Fruit fly (Drosophila melanogaster) whole organism, adult: Measurements from ENCODE around the gene CG13991.

Source experiments
- CG11617 ChIP-seq: fragments of 200-800 bp; sonication (Bioruptor generic); optimal IDR thresholded peaks from 2 replicates; lab custom pipeline; 2017; ENCODE audit warnings: mild to moderate bottlenecking, missing biosample characterization, missing genetic modification reagents, missing genetic modification characterization
- CG12768 ChIP-seq: fragments of 200-800 bp; sonication (Bioruptor generic); optimal IDR thresholded peaks from 2 replicates; lab custom pipeline; 2017; ENCODE audit warnings: missing biosample characterization, missing genetic modification characterization, mild to moderate bottlenecking, moderate library complexity, missing genetic modification reagents
- CG14711 ChIP-seq: fragments of 200-800 bp; sonication (Bioruptor generic); optimal IDR thresholded peaks from 2 replicates; lab custom pipeline; 2018; ENCODE audit warnings: missing biosample characterization, mild to moderate bottlenecking, missing genetic modification characterization, moderate library complexity
- CG33017 ChIP-seq: fragments of 200-800 bp; sonication (Bioruptor generic); optimal IDR thresholded peaks from 2 replicates; lab custom pipeline; 2018; ENCODE audit warnings: missing biosample characterization, mild to moderate bottlenecking, missing genetic modification characterization, moderate library complexity
- CG5204 ChIP-seq: fragments of 200-800 bp; sonication (Bioruptor generic); optimal IDR thresholded peaks from 2 replicates; lab custom pipeline; 2016; ENCODE audit warnings: missing biosample characterization, missing genetic modification characterization
- CG7045 ChIP-seq: fragments of 200-800 bp; sonication (Bioruptor generic); optimal IDR thresholded peaks from 2 replicates; lab custom pipeline; 2017; ENCODE audit warnings: missing biosample characterization, mild to moderate bottlenecking, missing genetic modification characterization
- CG7101 ChIP-seq: fragments of 200-800 bp; sonication (Bioruptor generic); optimal IDR thresholded peaks from 2 replicates; lab custom pipeline; 2018; ENCODE audit warnings: missing biosample characterization, mild to moderate bottlenecking, missing genetic modification characterization, moderate library complexity
- Clk ChIP-seq: fragments of 200-800 bp; sonication (Bioruptor generic); optimal IDR thresholded peaks from 2 replicates; lab custom pipeline; 2017; ENCODE audit warnings: missing biosample characterization, missing genetic modification characterization
- Crg-1 ChIP-seq: fragments of 200-800 bp; sonication (Bioruptor generic); optimal IDR thresholded peaks from 2 replicates; lab custom pipeline; 2016; ENCODE audit warnings: missing biosample characterization, missing genetic modification characterization
- Hr96 ChIP-seq: fragments of 200-800 bp; sonication (Bioruptor generic); optimal IDR thresholded peaks from 2 replicates; lab custom pipeline; 2016; ENCODE audit warnings: missing biosample characterization, missing genetic modification characterization
- Mnt ChIP-seq: fragments of 200-800 bp; sonication (Bioruptor generic); optimal IDR thresholded peaks from 2 replicates; lab custom pipeline; 2016; ENCODE audit warnings: missing biosample characterization, mild to moderate bottlenecking, missing genetic modification characterization
- bab1 ChIP-seq: fragments of 200-800 bp; sonication (Bioruptor generic); optimal IDR thresholded peaks from 3 replicates; lab custom pipeline; 2019; ENCODE audit warnings: missing biosample characterization, mild to moderate bottlenecking, missing genetic modification characterization, moderate library complexity
- cic ChIP-seq: fragments of 200-800 bp; sonication (Bioruptor generic); optimal IDR thresholded peaks from 2 replicates; lab custom pipeline; 2017; ENCODE audit warnings: missing biosample characterization, mild to moderate bottlenecking, missing genetic modification characterization, moderate library complexity
- cnc ChIP-seq, 2 experiments: fragments of >200 bp; optimal IDR thresholded peaks; 2 replicates each; lab custom pipeline; 2017
- kay ChIP-seq: fragments of 200-800 bp; sonication (Bioruptor generic); peaks from one replicate; lab custom pipeline; 2016; ENCODE audit warnings: missing biosample characterization, missing genetic modification characterization, borderline replicate concordance
- ovo ChIP-seq: fragments of 200-800 bp; sonication (Bioruptor generic); optimal IDR thresholded peaks from 2 replicates; lab custom pipeline; 2016; ENCODE audit warnings: missing biosample characterization, missing genetic modification characterization
- pad ChIP-seq: fragments of 200-800 bp; sonication (Bioruptor generic); optimal IDR thresholded peaks from 3 replicates; lab custom pipeline; 2017; ENCODE audit warnings: missing biosample characterization, missing genetic modification characterization, mild to moderate bottlenecking, moderate library complexity, missing genetic modification reagents
- tj ChIP-seq: fragments of 200-800 bp; sonication (Bioruptor generic); optimal IDR thresholded peaks from 3 replicates; lab custom pipeline; 2017; ENCODE audit warnings: missing biosample characterization, mild to moderate bottlenecking, missing genetic modification characterization, moderate library complexity
- toe ChIP-seq: fragments of 200-800 bp; sonication (Bioruptor generic); optimal IDR thresholded peaks from 2 replicates; lab custom pipeline; 2016; ENCODE audit warnings: missing biosample characterization, missing genetic modification characterization

The CG13991 gene

DNA sequence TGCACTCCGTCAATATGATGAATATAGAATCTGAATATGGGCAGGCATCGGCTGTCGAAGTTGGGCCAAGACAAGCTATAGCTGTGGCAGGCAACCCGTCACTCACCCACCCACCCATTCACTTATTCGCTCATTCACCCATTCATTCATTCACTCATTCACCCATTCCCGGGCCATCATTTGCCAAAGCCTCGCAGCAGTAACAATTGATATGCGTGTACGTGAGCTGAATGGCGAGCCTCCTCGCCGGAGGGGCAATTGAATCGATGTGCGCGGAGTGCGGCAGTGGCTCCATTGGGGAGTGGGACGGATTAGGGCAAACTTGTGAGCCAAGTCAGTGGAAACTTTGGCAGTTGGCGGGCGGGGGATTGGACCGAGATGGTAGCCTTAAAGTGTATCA is 37.2 kb downstream of the CG13991 start:
- no peak for TF ChIP-seq CG7045 (GFP tag; lab: Kevin White, UChicago)
- TF ChIP-seq ovo (GFP tag; lab: Kevin White, UChicago): no peak
- no peak for TF ChIP-seq bab1 (GFP tag; lab: Kevin White, UChicago)
- TF ChIP-seq tj (GFP tag; lab: Kevin White, UChicago): no peak
- TF ChIP-seq CG33017 (tag; lab: Kevin White, UChicago): no peak
- TF ChIP-seq pad: no peak
- TF ChIP-seq CG5204: no peak
- TF ChIP-seq cnc (optimal IDR thresholded peaks at IDR 0.05; lab: Kevin White, UChicago): no peak
- TF ChIP-seq CG14711: no peak
- no peak for TF ChIP-seq kay (GFP tag; lab: Kevin White, UChicago)
- no peak for TF ChIP-seq cic (GFP tag; lab: Kevin White, UChicago)
- no peak for TF ChIP-seq Mnt (GFP tag; lab: Kevin White, UChicago)
- no peak for TF ChIP-seq Hr96 (GFP tag; lab: Kevin White, UChicago)

DNA sequence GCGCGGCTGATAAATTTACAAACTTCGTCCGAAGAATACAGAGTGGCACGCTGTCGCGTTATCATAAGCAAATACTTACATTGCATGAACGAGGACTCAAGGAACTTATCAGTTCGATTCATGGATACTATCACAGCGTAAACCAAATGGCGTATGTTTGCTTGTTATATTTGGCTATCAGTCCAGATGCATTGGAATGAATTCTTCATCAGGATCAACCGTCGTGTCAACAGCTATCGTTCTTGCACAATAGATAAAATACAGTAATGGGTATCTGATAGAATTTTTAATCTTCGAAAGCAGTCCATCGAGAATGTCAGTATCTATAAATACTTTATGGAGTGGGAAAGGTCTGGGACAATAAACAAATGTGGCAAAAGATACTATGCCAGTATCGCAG is 38.0 kb downstream of the CG13991 start:
- no peak for TF ChIP-seq CG33017 (tag; lab: Kevin White, UChicago)
- no peak for TF ChIP-seq CG14711
- TF ChIP-seq tj (GFP tag; lab: Kevin White, UChicago): no peak
- no peak for TF ChIP-seq cic (GFP tag; lab: Kevin White, UChicago)
- no peak for TF ChIP-seq bab1 (GFP tag; lab: Kevin White, UChicago)
- TF ChIP-seq pad: no peak

- TF ChIP-seq CG12768 (GFP tag; lab: Kevin White, UChicago) (no peak), CG5204 (no peak), Hr96 (GFP tag; lab: Kevin White, UChicago) (no peak)
These were observed 39.0 kb downstream of the CG13991 start for dm6 chr2L:6178118-6178739.

dm6 chr2L:6178740-6179633 is 39.8 kb downstream of the CG13991 start, which contains the start of gene smal:
Gene smal, plus strand, starts transcription at chr2L:6179133.
- no peak for TF ChIP-seq Mnt (GFP tag; lab: Kevin White, UChicago)
- no peak for TF ChIP-seq bab1 (GFP tag; lab: Kevin White, UChicago)
- no peak for TF ChIP-seq CG11617 (GFP tag; lab: Kevin White, UChicago)
- TF ChIP-seq pad: no peak

DNA sequence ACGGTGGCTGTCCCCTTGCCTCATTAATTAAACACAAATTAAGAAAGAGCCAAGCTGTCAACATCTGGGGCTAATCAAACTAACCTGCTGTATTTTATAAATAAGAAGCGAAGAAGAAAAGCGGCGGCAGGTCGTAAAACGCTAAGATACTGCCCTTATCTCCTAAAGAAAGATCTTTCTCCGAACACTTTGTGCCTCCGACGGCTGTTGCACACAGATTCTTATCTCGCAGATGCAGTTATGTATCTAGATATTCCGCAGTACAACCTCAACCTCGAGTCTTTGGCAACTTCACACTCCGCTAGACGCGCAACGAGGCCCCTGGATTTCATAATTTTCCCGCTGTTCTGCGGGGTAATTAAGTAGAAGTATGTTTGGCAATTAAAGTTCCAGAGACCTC is 40.8 kb downstream of the CG13991 start:
- TF ChIP-seq CG33017 (tag; lab: Kevin White, UChicago) (no peak), Hr96 (GFP tag; lab: Kevin White, UChicago) (no peak), cic (GFP tag; lab: Kevin White, UChicago) (no peak), CG12768 (GFP tag; lab: Kevin White, UChicago) (no peak), Mnt (GFP tag; lab: Kevin White, UChicago) (no peak), cnc (optimal IDR thresholded peaks at IDR 0.05; lab: Kevin White, UChicago) (no peak), bab1 (GFP tag; lab: Kevin White, UChicago) (no peak), toe (GFP tag; lab: Kevin White, UChicago) (no peak), CG7045 (GFP tag; lab: Kevin White, UChicago) (no peak), ovo (GFP tag; lab: Kevin White, UChicago) (no peak)

DNA sequence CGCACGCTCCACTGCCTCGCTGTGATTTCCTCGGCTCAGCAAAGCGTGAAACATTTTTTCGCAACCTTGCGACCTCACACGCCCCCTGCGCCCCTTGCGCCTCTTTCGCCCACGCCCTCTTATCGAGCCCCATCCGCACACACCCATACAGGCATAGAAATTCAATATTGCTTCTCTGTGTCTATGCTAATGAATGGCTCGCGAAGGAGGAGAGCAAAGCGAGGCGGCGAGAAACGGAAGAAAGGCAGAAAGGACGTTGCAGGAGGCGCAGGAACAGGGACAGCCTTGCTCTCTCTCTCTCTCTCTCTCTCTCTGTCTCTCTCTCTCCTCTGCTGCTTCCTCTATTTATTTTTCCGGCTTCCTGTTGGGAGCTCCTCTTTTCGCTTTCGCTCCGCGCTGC is 47.2 kb downstream of the CG13991 start:
- no peak for TF ChIP-seq Crg-1 (GFP tag; lab: Kevin White, UChicago)
- no peak for TF ChIP-seq bab1 (GFP tag; lab: Kevin White, UChicago)
- no peak for TF ChIP-seq tj (GFP tag; lab: Kevin White, UChicago)
- no peak for TF ChIP-seq cnc (optimal IDR thresholded peaks at IDR 0.05; lab: Kevin White, UChicago)
- no peak for TF ChIP-seq kay (GFP tag; lab: Kevin White, UChicago)
- no peak for TF ChIP-seq ovo (GFP tag; lab: Kevin White, UChicago)
- no peak for TF ChIP-seq CG7045 (GFP tag; lab: Kevin White, UChicago)
- TF ChIP-seq CG33017 (tag; lab: Kevin White, UChicago): no peak
- TF ChIP-seq Hr96 (GFP tag; lab: Kevin White, UChicago): no peak
- TF ChIP-seq pad: no peak
- TF ChIP-seq Mnt (GFP tag; lab: Kevin White, UChicago): no peak
- no peak for TF ChIP-seq Clk (GFP tag; lab: Kevin White, UChicago)
- no peak for TF ChIP-seq CG14711

- TF ChIP-seq cic (GFP tag; lab: Kevin White, UChicago) (no peak), Mnt (GFP tag; lab: Kevin White, UChicago) (no peak), toe (GFP tag; lab: Kevin White, UChicago) (no peak), bab1 (GFP tag; lab: Kevin White, UChicago) (no peak), CG7045 (GFP tag; lab: Kevin White, UChicago) (no peak), CG11617 (GFP tag; lab: Kevin White, UChicago) (no peak), Crg-1 (GFP tag; lab: Kevin White, UChicago) (no peak), CG7101 (tag; lab: Kevin White, UChicago) (no peak), CG12768 (GFP tag; lab: Kevin White, UChicago) (no peak), CG14711 (no peak), Clk (GFP tag; lab: Kevin White, UChicago) (no peak)
These were observed 53.9 kb downstream of the CG13991 start for dm6 chr2L:6193004-6193566.
